Fruit fly (Drosophila melanogaster): ENCODE data around the gene CG15715.
A peak's percentile ranks its signal among the peaks of the same experiment; 100 is the strongest.

The CG15715 gene

dm6 chr3L:15837209-15837608 lies at the start of gene CG15715 (continued):
- peak; percentile 86 for TF ChIP-seq Ets65A (GFP tag)
- no peak for TF ChIP-seq CG4854 (GFP tag; optimal IDR thresholded peaks at IDR 0.05)
- no peak for TF ChIP-seq nau (GFP tag; optimal IDR thresholded peaks at IDR 0.05)
- peak; percentile 66 for TF ChIP-seq CG12659 (GFP tag; optimal IDR thresholded peaks at IDR 0.05)
- TF ChIP-seq CG8290 (GFP tag; optimal IDR thresholded peaks at IDR 0.05) = peak; percentile 48
- TF ChIP-seq CG8290 (tag; optimal IDR thresholded peaks at IDR 0.05) = peak in 1 of 2 experiments; percentile 71
- no peak for TF ChIP-seq HLHmδ (GFP tag; optimal IDR thresholded peaks at IDR 0.05)
- TF ChIP-seq phol (tag; optimal IDR thresholded peaks at IDR 0.05) = peak; percentile 63
- peak; percentile 21 for TF ChIP-seq gro (GFP tag; optimal IDR thresholded peaks at IDR 0.05)
- TF ChIP-seq wek (GFP tag; optimal IDR thresholded peaks at IDR 0.05) = peak; percentile 88
- peak; percentile 78 for TF ChIP-seq dm (GFP tag; optimal IDR thresholded peaks at IDR 0.05)
- TF ChIP-seq Xbp1 (GFP tag; optimal IDR thresholded peaks at IDR 0.05) = peak; percentile 8
- TF ChIP-seq CG12391 (tag; optimal IDR thresholded peaks at IDR 0.05) = peak; percentile 41
- TF ChIP-seq pita (GFP tag; optimal IDR thresholded peaks at IDR 0.05) = peak; percentile 77
- no peak for TF ChIP-seq CG6854 (GFP tag; optimal IDR thresholded peaks at IDR 0.05)
- TF ChIP-seq row (GFP tag; IDR thresholded peaks at IDR 0.05) = peak; percentile 55
- peak; percentile 5 for TF ChIP-seq CG17186 (GFP tag; optimal IDR thresholded peaks at IDR 0.05)
- TF ChIP-seq pho (GFP tag; optimal IDR thresholded peaks at IDR 0.05) = peak; percentile 9
- TF ChIP-seq CG42726 (GFP tag; IDR thresholded peaks at IDR 0.05; ENCODE audit: partially characterized antibody) = peak; percentile 30; the same call in 1 of the 2 replicates
- peak; percentile 71 for TF ChIP-seq CG8089 (GFP tag; optimal IDR thresholded peaks at IDR 0.05)
- TF ChIP-seq CG32532 (GFP tag; IDR thresholded peaks at IDR 0.05) = peak; percentile 19; the same call in 1 of the 2 replicates
- TF ChIP-seq MBD-R2 (GFP tag; IDR thresholded peaks at IDR 0.05) = peak; percentile 69
- TF ChIP-seq Aef1 (GFP tag; IDR thresholded peaks at IDR 0.05) = 0 out of 3 replicates have a peak, but pooled peaks have one; percentile 20
- peak; percentile 66 for TF ChIP-seq CG14710 (tag; optimal IDR thresholded peaks at IDR 0.05)
- no peak for TF ChIP-seq CG18476 (GFP tag; optimal IDR thresholded peaks at IDR 0.05)
- no peak for TF ChIP-seq Oli (tag; optimal IDR thresholded peaks at IDR 0.05)
- no peak for TF ChIP-seq TFAM (GFP tag; optimal IDR thresholded peaks at IDR 0.05)
- TF ChIP-seq Ets97D (GFP tag; optimal IDR thresholded peaks at IDR 0.05) = peak; percentile 77
- no peak for TF ChIP-seq bowl (GFP tag; IDR thresholded peaks at IDR 0.05)
- peak in 1 of 2 experiments; percentile 82 for TF ChIP-seq crp (GFP tag; optimal IDR thresholded peaks at IDR 0.05)
- peak; percentile 43 for TF ChIP-seq CoRest (tag; optimal IDR thresholded peaks at IDR 0.05)
- peak; percentile 46 for TF ChIP-seq Dp (GFP tag; optimal IDR thresholded peaks at IDR 0.05)
- peak in 1 of 2 experiments; percentile 69 for TF ChIP-seq eve (GFP tag; optimal IDR thresholded peaks at IDR 0.05)
- no peak for TF ChIP-seq CG11695 (GFP tag; IDR thresholded peaks at IDR 0.05)
- TF ChIP-seq CG3847 (GFP tag; IDR thresholded peaks at IDR 0.05) = peak; percentile 49
- no peak for TF ChIP-seq CG8944 (GFP tag; optimal IDR thresholded peaks at IDR 0.05)
- no peak for TF ChIP-seq fd96Cb (tag; optimal IDR thresholded peaks at IDR 0.05)
- TF ChIP-seq nmo (GFP tag; optimal IDR thresholded peaks at IDR 0.05) = peak; percentile 57
- TF ChIP-seq knrl (GFP tag; IDR thresholded peaks at IDR 0.05; ENCODE audit: partially characterized antibody) = peak; percentile 56; the same call in 2 of the 3 replicates
- TF ChIP-seq bcd (GFP tag; optimal IDR thresholded peaks at IDR 0.05) = peak; percentile 19
- no peak for TF ChIP-seq CG9215 (GFP tag; IDR thresholded peaks at IDR 0.05)
- TF ChIP-seq seq (GFP tag; IDR thresholded peaks at IDR 0.05) = no peak; the same call in 1 of the 2 replicates
- peak; percentile 18 for TF ChIP-seq CG13624 (GFP tag; optimal IDR thresholded peaks at IDR 0.05)
- no peak for TF ChIP-seq shn (GFP tag; optimal IDR thresholded peaks at IDR 0.05)
- TF ChIP-seq pzg (GFP tag; optimal IDR thresholded peaks at IDR 0.05) = peak; percentile 89
- TF ChIP-seq CG33213 (GFP tag; optimal IDR thresholded peaks at IDR 0.05) = peak; percentile 81
- TF ChIP-seq CG2120 (GFP tag; optimal IDR thresholded peaks at IDR 0.05) = peak; percentile 23
- TF ChIP-seq gfzf (GFP tag; optimal IDR thresholded peaks at IDR 0.05) = peak; percentile 95
- no peak for TF ChIP-seq gcm (GFP tag; optimal IDR thresholded peaks at IDR 0.05)
- peak; percentile 30; the same call in 1 of the 2 replicates for TF ChIP-seq Scr (GFP tag; IDR thresholded peaks at IDR 0.05; ENCODE audit: partially characterized antibody)

All from whole organism, embryonic.